Fruit fly (Drosophila melanogaster): ENCODE data around the gene Or2a.
A peak's percentile ranks its signal among the peaks of the same experiment; 100 is the strongest.

Gene Or2a

DNA sequence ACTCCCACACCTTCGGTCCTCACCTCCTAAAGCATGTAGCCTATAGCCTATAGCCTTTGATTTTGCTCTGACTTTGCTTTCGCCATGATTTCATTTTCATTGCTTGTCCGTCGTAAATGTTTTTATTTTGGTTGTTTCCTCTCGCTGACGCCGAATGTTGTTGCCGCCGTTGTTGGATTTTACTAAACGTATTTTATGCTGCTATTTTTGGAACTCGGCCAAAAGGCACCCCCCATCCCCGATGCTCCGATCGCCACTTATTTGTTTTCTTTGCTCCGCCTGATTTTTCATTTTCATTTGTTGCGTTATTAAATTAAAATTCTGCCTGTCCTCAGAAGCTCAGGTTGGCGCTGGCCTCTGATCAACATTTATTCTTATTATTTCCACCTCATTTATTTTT, 26.8 kb upstream of the Or2a start (continued):
- TF ChIP-seq CG11085 (GFP tag; IDR thresholded peaks at IDR 0.05) (no peak), Myb (GFP tag; optimal IDR thresholded peaks at IDR 0.05) (no peak), Med (GFP tag) (no peak), zfh2 (GFP tag; optimal IDR thresholded peaks at IDR 0.05) (no peak), CG4328 (GFP tag; optimal IDR thresholded peaks at IDR 0.05) (peak; percentile 58), sd (tag; optimal IDR thresholded peaks at IDR 0.05) (peak; percentile 61), CG8924 (tag; optimal IDR thresholded peaks at IDR 0.05) (no peak), CG10267 (tag; optimal IDR thresholded peaks at IDR 0.05) (no peak), ac (GFP tag; optimal IDR thresholded peaks at IDR 0.05) (no peak), sr (GFP tag; IDR thresholded peaks at IDR 0.05) (peak; percentile 46; the same call in 1 of the 3 replicates), Camta (GFP tag; optimal IDR thresholded peaks at IDR 0.05) (no peak), CG4820 (GFP tag; optimal IDR thresholded peaks at IDR 0.05) (no peak), Antp (GFP tag; optimal IDR thresholded peaks at IDR 0.05) (no peak), HmgD (GFP tag; optimal IDR thresholded peaks at IDR 0.05) (no peak), Deaf1 (tag; optimal IDR thresholded peaks at IDR 0.05) (peak; percentile 18)

dm6 chrX:2219899-2220298, 26.1 kb upstream of the Or2a start:
- no peak for TF ChIP-seq Dbx (GFP tag; IDR thresholded peaks at IDR 0.05)
- TF ChIP-seq CG11504 (tag; optimal IDR thresholded peaks at IDR 0.05), result peak; percentile 21
- TF ChIP-seq ac (GFP tag; optimal IDR thresholded peaks at IDR 0.05), result no peak
- no peak for TF ChIP-seq CG34224 (GFP tag; IDR thresholded peaks at IDR 0.05; ENCODE audit: partially characterized antibody)
- 0 out of 2 replicates have a peak, but pooled peaks have one; percentile 21 for TF ChIP-seq CG17328 (GFP tag; IDR thresholded peaks at IDR 0.05)
- no peak for TF ChIP-seq CG14050 (GFP tag; IDR thresholded peaks at IDR 0.05)
- peak; percentile 17 for TF ChIP-seq nmo (GFP tag; optimal IDR thresholded peaks at IDR 0.05)
- no peak for TF ChIP-seq CG8924 (tag; optimal IDR thresholded peaks at IDR 0.05)
- no peak for TF ChIP-seq Hsf (GFP tag; optimal IDR thresholded peaks at IDR 0.05)
- no peak for TF ChIP-seq pum (GFP tag; optimal IDR thresholded peaks at IDR 0.05)
- no peak for TF ChIP-seq Dad (GFP tag; optimal IDR thresholded peaks at IDR 0.05)
- TF ChIP-seq disco-r (GFP tag; optimal IDR thresholded peaks at IDR 0.05), result no peak
- peak; percentile 8; the same call in 1 of the 2 replicates for TF ChIP-seq CG32772 (GFP tag; IDR thresholded peaks at IDR 0.05)
- 0 out of 2 replicates have a peak, but pooled peaks have one; percentile 7 for TF ChIP-seq ttk (GFP tag; IDR thresholded peaks at IDR 0.05)
- peak; percentile 33 for TF ChIP-seq phol (tag; optimal IDR thresholded peaks at IDR 0.05)
- TF ChIP-seq CG4854 (GFP tag; optimal IDR thresholded peaks at IDR 0.05), result no peak
- no peak for TF ChIP-seq E2f2 (GFP tag; IDR thresholded peaks at IDR 0.05)
- TF ChIP-seq unpg (GFP tag; optimal IDR thresholded peaks at IDR 0.05), result peak; percentile 9
- TF ChIP-seq hkb (optimal IDR thresholded peaks at IDR 0.05), result no peak
- TF ChIP-seq hkb (GFP tag; IDR thresholded peaks at IDR 0.05), result 0 out of 2 replicates have a peak, but pooled peaks have one; percentile 9
- TF ChIP-seq wor (GFP tag; IDR thresholded peaks at IDR 0.05), result no peak
- TF ChIP-seq C15 (GFP tag; IDR thresholded peaks at IDR 0.05), result no peak
- peak; percentile 5 for TF ChIP-seq CG16863 (GFP tag; optimal IDR thresholded peaks at IDR 0.05)
- peak; percentile 2 for TF ChIP-seq grau (tag; optimal IDR thresholded peaks at IDR 0.05)
- TF ChIP-seq Drgx (GFP tag; IDR thresholded peaks at IDR 0.05), result peak; percentile 51
- TF ChIP-seq Bteb2 (GFP tag; optimal IDR thresholded peaks at IDR 0.05), result no peak
- TF ChIP-seq CG2678 (tag; optimal IDR thresholded peaks at IDR 0.05), result peak; percentile 22
- TF ChIP-seq run (tag; optimal IDR thresholded peaks at IDR 0.05), result no peak
- no peak for TF ChIP-seq CG3838 (GFP tag; optimal IDR thresholded peaks at IDR 0.05)
- no peak for TF ChIP-seq Pdp1 (GFP tag; optimal IDR thresholded peaks at IDR 0.05)
- TF ChIP-seq dmrt99B (tag; optimal IDR thresholded peaks at IDR 0.05), result peak; percentile 4
- TF ChIP-seq kni (GFP tag; optimal IDR thresholded peaks at IDR 0.05), result no peak
- TF ChIP-seq Xrp1 (GFP tag; IDR thresholded peaks at IDR 0.05), result peak; percentile 35; the same call in 1 of the 2 replicates
- no peak for TF ChIP-seq ara (GFP tag; IDR thresholded peaks at IDR 0.05)
- TF ChIP-seq ATbp (GFP tag; optimal IDR thresholded peaks at IDR 0.05), result peak; percentile 2
- no peak for TF ChIP-seq CG14667 (GFP tag; IDR thresholded peaks at IDR 0.05)
- TF ChIP-seq CG33557 (GFP tag; optimal IDR thresholded peaks at IDR 0.05), result no peak
- no peak for TF ChIP-seq tgo (GFP tag; IDR thresholded peaks at IDR 0.05)
